Fruit fly (Drosophila melanogaster) whole organism, embryonic: ENCODE measurements around the gene CG15368.

ENCODE experiments used
- Abd-B ChIP-seq: fragments of 200-800 bp; sonication (Bioruptor generic); optimal IDR thresholded peaks from 2 replicates; lab custom pipeline; 2018; ENCODE audit warnings: missing biosample characterization, mild to moderate bottlenecking, missing genetic modification characterization, moderate library complexity
- Atf-2 ChIP-seq: fragments of 200-800 bp; sonication (Bioruptor generic); optimal IDR thresholded peaks from 2 replicates; lab custom pipeline; 2016; ENCODE audit warnings: missing biosample characterization, missing genetic modification characterization
- B-H2 ChIP-seq: fragments of 200-800 bp; sonication (Bioruptor generic); optimal IDR thresholded peaks from 2 replicates; lab custom pipeline; 2018; ENCODE audit warnings: missing biosample characterization, mild to moderate bottlenecking, missing genetic modification characterization
- BEAF-32 ChIP-seq: fragments of 200-800 bp; sonication (Bioruptor generic); optimal IDR thresholded peaks from 3 replicates; lab custom pipeline; 2017; ENCODE audit warnings: missing biosample characterization, missing genetic modification characterization, mild to moderate bottlenecking, moderate library complexity, missing genetic modification reagents
- CG11504 ChIP-seq: fragments of 200-800 bp; sonication (Bioruptor generic); optimal IDR thresholded peaks from 3 replicates; lab custom pipeline; 2019; ENCODE audit warnings: missing biosample characterization, mild to moderate bottlenecking, missing genetic modification characterization, moderate library complexity
- CG12104 ChIP-seq: fragments of 200-800 bp; sonication (Bioruptor generic); optimal IDR thresholded peaks from 3 replicates; lab custom pipeline; 2016; ENCODE audit warnings: missing biosample characterization, missing genetic modification characterization
- CG13123 ChIP-seq: fragments of 200-800 bp; sonication (Bioruptor generic); optimal IDR thresholded peaks from 2 replicates; lab custom pipeline; 2016; ENCODE audit warnings: missing biosample characterization, missing genetic modification characterization
- CG14050 ChIP-seq: fragments of 200-800 bp; sonication (Bioruptor generic); IDR thresholded peaks from 3 replicates; pipeline ENCODE4 v1.3.6; 2022; ENCODE audit warnings: missing biosample characterization, missing genetic modification characterization
- CG14667 ChIP-seq: fragments of 200-800 bp; sonication (Bioruptor generic); IDR thresholded peaks from 2 replicates; pipeline ENCODE4 v1.3.6; 2022; ENCODE audit warnings: missing biosample characterization, missing genetic modification characterization
- CG2129 ChIP-seq: fragments of 200-800 bp; sonication (Bioruptor generic); IDR thresholded peaks from 2 replicates; pipeline ENCODE4 v1.3.6; 2022; ENCODE audit warnings: missing biosample characterization, missing genetic modification characterization; ENCODE audit not compliant: partially characterized antibody
- CG30020 ChIP-seq: fragments of 200-800 bp; optimal IDR thresholded peaks from 2 replicates; lab custom pipeline; 2019; ENCODE audit warnings: missing biosample characterization, mild to moderate bottlenecking, missing genetic modification characterization, moderate library complexity
- CG3065 ChIP-seq: fragments of 200-800 bp; sonication (Bioruptor generic); optimal IDR thresholded peaks from 2 replicates; lab custom pipeline; 2016; ENCODE audit warnings: missing biosample characterization, missing genetic modification characterization
- CG34224 ChIP-seq: fragments of 200-800 bp; sonication (Bioruptor generic); IDR thresholded peaks from 3 replicates; pipeline ENCODE4 v1.3.6; 2022; ENCODE audit warnings: missing biosample characterization, missing genetic modification characterization; ENCODE audit not compliant: partially characterized antibody
- CG3726 ChIP-seq: fragments of 200-800 bp; sonication (Bioruptor generic); IDR thresholded peaks from 3 replicates; pipeline ENCODE4, ENCODE4 v1.3.6; 2022; ENCODE audit warnings: missing biosample characterization, missing genetic modification characterization
- CG5180 ChIP-seq: fragments of 200-800 bp; sonication (Bioruptor generic); optimal IDR thresholded peaks from 3 replicates; lab custom pipeline; 2017; ENCODE audit warnings: missing biosample characterization, missing genetic modification characterization, mild to moderate bottlenecking, moderate library complexity, missing genetic modification reagents
- CG6689 ChIP-seq: fragments of 200-800 bp; sonication (Bioruptor generic); IDR thresholded peaks from 2 replicates; pipeline ENCODE4 v1.3.6; 2022; ENCODE audit warnings: missing biosample characterization, missing genetic modification characterization
- CG8281 ChIP-seq: fragments of 200-800 bp; sonication (Bioruptor generic); optimal IDR thresholded peaks from 2 replicates; lab custom pipeline; 2018; ENCODE audit warnings: missing biosample characterization, mild to moderate bottlenecking, missing genetic modification characterization, moderate library complexity
- CG9727 ChIP-seq: fragments of 200-800 bp; sonication (Bioruptor generic); optimal IDR thresholded peaks from 3 replicates; lab custom pipeline; 2017; ENCODE audit warnings: missing biosample characterization, mild to moderate bottlenecking, missing genetic modification characterization
- CG9797 ChIP-seq: fragments of 200-800 bp; sonication (Bioruptor generic); optimal IDR thresholded peaks from 3 replicates; lab custom pipeline; 2018; ENCODE audit warnings: missing biosample characterization, mild to moderate bottlenecking, missing genetic modification characterization
- Chrac-16 ChIP-seq: fragments of 200-800 bp; sonication (Bioruptor generic); optimal IDR thresholded peaks from 3 replicates; lab custom pipeline; 2016; ENCODE audit warnings: missing biosample characterization, missing genetic modification characterization
- D ChIP-seq, 2 experiments: fragments of 200-800 bp in 1 of 2; fragments of >200 bp in 1 of 2; sonication (Bioruptor generic) in 1 of 2; optimal IDR thresholded peaks; 2 replicates in 1 of 2; 3 replicates in 1 of 2; lab custom pipeline; 2017; ENCODE audit warnings: mild to moderate bottlenecking in 1 of 2, missing biosample characterization in 1 of 2, missing genetic modification characterization in 1 of 2, missing genetic modification reagents in 1 of 2
- Dfd ChIP-seq, 2 experiments: fragments of >200 bp; optimal IDR thresholded peaks; 2 replicates each; lab custom pipeline; 2017; ENCODE audit warnings: missing biosample characterization in 2 of 2, missing genetic modification characterization in 2 of 2
- Dip3 ChIP-seq: fragments of 200-800 bp; sonication (Bioruptor generic); optimal IDR thresholded peaks from 3 replicates; lab custom pipeline; 2016; ENCODE audit warnings: missing biosample characterization, missing genetic modification characterization
- Dref ChIP-seq: fragments of 200-800 bp; sonication (Bioruptor generic); IDR thresholded peaks from 2 replicates; pipeline ENCODE4 v1.3.6; 2022; ENCODE audit warnings: missing biosample characterization, missing genetic modification characterization
- Drgx ChIP-seq: fragments of 200-800 bp; sonication (Bioruptor generic); IDR thresholded peaks from 2 replicates; pipeline ENCODE4 v1.3.6; 2022; ENCODE audit warnings: missing biosample characterization, missing genetic modification characterization
- Gsc ChIP-seq: fragments of 200-800 bp; sonication (Bioruptor generic); IDR thresholded peaks from 2 replicates; pipeline ENCODE4 v1.3.6; 2022; ENCODE audit warnings: missing biosample characterization, missing genetic modification characterization
- Gug ChIP-seq: fragments of 200-800 bp; sonication (Bioruptor generic); IDR thresholded peaks from 4 replicates; pipeline ENCODE4 v1.3.6; 2022; ENCODE audit warnings: missing biosample characterization, missing genetic modification characterization
- Hr78 ChIP-seq, 2 experiments: fragments of 200-800 bp in 1 of 2; fragments of >200 bp in 1 of 2; sonication (Bioruptor generic) in 1 of 2; optimal IDR thresholded peaks; 2 replicates each; lab custom pipeline; 2017 to 2019; ENCODE audit warnings: missing biosample characterization in 2 of 2, missing genetic modification characterization in 2 of 2, mild to moderate bottlenecking in 1 of 2, moderate library complexity in 1 of 2
- MBD-R2 ChIP-seq: fragments of 200-800 bp; sonication (Bioruptor generic); IDR thresholded peaks from 2 replicates; pipeline ENCODE4 v1.3.6; 2022; ENCODE audit warnings: missing biosample characterization, missing genetic modification characterization
- MESR4 ChIP-seq: fragments of 200-800 bp; sonication (Bioruptor generic); optimal IDR thresholded peaks from 2 replicates; lab custom pipeline; 2018; ENCODE audit warnings: missing biosample characterization, mild to moderate bottlenecking, missing genetic modification characterization, moderate library complexity
- Med ChIP-seq: fragments of 200-800 bp; sonication (Bioruptor generic); peaks from one replicate; lab custom pipeline; 2016; ENCODE audit warnings: missing biosample characterization, missing genetic modification characterization, mild to moderate bottlenecking, inconsistent platforms, moderate library complexity
- TFAM ChIP-seq: fragments of 200-800 bp; sonication (Bioruptor generic); optimal IDR thresholded peaks from 2 replicates; lab custom pipeline; 2017; ENCODE audit warnings: missing biosample characterization, missing genetic modification characterization, inconsistent platforms
- Trl ChIP-seq, 3 experiments: fragments of >200 bp in 2 of 3; fragments of 200-800 bp in 1 of 3; sonication (Bioruptor generic) in 1 of 3; optimal IDR thresholded peaks; 2 replicates in 1 of 3; 3 replicates in 2 of 3; lab custom pipeline; 2016 to 2017; ENCODE audit warnings: missing biosample characterization in 1 of 3, missing genetic modification characterization in 1 of 3
- bab2 ChIP-seq: fragments of 200-800 bp; sonication (Bioruptor generic); optimal IDR thresholded peaks from 2 replicates; lab custom pipeline; 2016; ENCODE audit warnings: missing biosample characterization, missing genetic modification characterization
- bowl ChIP-seq: fragments of 200-800 bp; sonication (Bioruptor generic); IDR thresholded peaks from 2 replicates; pipeline ENCODE4 v1.3.6; 2022; ENCODE audit warnings: missing biosample characterization, missing genetic modification characterization
- chinmo ChIP-seq: fragments of 200-800 bp; sonication (Bioruptor generic); IDR thresholded peaks from 4 replicates; pipeline ENCODE4 v1.3.6; 2022; ENCODE audit warnings: missing biosample characterization, missing genetic modification characterization; ENCODE audit not compliant: partially characterized antibody
- dimm ChIP-seq: fragments of 200-800 bp; sonication (Bioruptor generic); IDR thresholded peaks from 2 replicates; pipeline ENCODE4 v1.3.6; 2022; ENCODE audit warnings: missing biosample characterization, missing genetic modification characterization
- grau ChIP-seq: fragments of 200-800 bp; optimal IDR thresholded peaks from 3 replicates; lab custom pipeline; 2019; ENCODE audit warnings: missing biosample characterization, mild to moderate bottlenecking, missing genetic modification characterization, moderate library complexity
- hb ChIP-seq: fragments of 200-800 bp; sonication (Bioruptor generic); IDR thresholded peaks from 3 replicates; pipeline ENCODE4 v1.3.6; 2022; ENCODE audit warnings: missing biosample characterization, missing genetic modification characterization; ENCODE audit not compliant: partially characterized antibody
- her ChIP-seq: fragments of 200-800 bp; sonication (Bioruptor generic); optimal IDR thresholded peaks from 2 replicates; lab custom pipeline; 2016; ENCODE audit warnings: missing biosample characterization, missing genetic modification characterization
- lola ChIP-seq, 3 experiments: fragments of >200 bp in 2 of 3; fragments of 200-800 bp in 1 of 3; sonication (Bioruptor generic) in 1 of 3; optimal IDR thresholded peaks; 2 replicates each; lab custom pipeline; 2017 to 2019; ENCODE audit warnings: missing biosample characterization in 3 of 3, missing genetic modification characterization in 3 of 3, mild to moderate bottlenecking in 1 of 3, moderate library complexity in 1 of 3
- mam ChIP-seq: fragments of 200-800 bp; sonication (Bioruptor generic); optimal IDR thresholded peaks from 3 replicates; lab custom pipeline; 2016; ENCODE audit warnings: missing biosample characterization, missing genetic modification characterization
- mirr ChIP-seq: fragments of 200-800 bp; sonication (Bioruptor generic); optimal IDR thresholded peaks from 3 replicates; lab custom pipeline; 2018; ENCODE audit warnings: missing biosample characterization, mild to moderate bottlenecking, missing genetic modification characterization
- mld ChIP-seq: fragments of 200-800 bp; sonication (Bioruptor generic); IDR thresholded peaks from 3 replicates; pipeline ENCODE4 v1.3.6; 2022; ENCODE audit warnings: missing biosample characterization, missing genetic modification characterization; ENCODE audit not compliant: partially characterized antibody
- nau ChIP-seq: fragments of 200-800 bp; sonication (Bioruptor generic); optimal IDR thresholded peaks from 3 replicates; lab custom pipeline; 2017; ENCODE audit warnings: missing biosample characterization, mild to moderate bottlenecking, missing genetic modification characterization, missing genetic modification reagents
- nom ChIP-seq: fragments of 200-800 bp; sonication (Bioruptor generic); optimal IDR thresholded peaks from 2 replicates; lab custom pipeline; 2017; ENCODE audit warnings: missing biosample characterization, missing genetic modification characterization, mild to moderate bottlenecking, moderate library complexity, missing genetic modification reagents
- row ChIP-seq: fragments of 200-800 bp; sonication (Bioruptor generic); IDR thresholded peaks from 3 replicates; pipeline ENCODE4 v1.3.6; 2022; ENCODE audit warnings: missing biosample characterization, missing genetic modification characterization
- slbo ChIP-seq: fragments of 200-800 bp; sonication (Bioruptor generic); IDR thresholded peaks from 2 replicates; pipeline ENCODE4 v1.3.6; 2022; ENCODE audit warnings: missing biosample characterization, missing genetic modification characterization
- trh ChIP-seq: fragments of 200-800 bp; sonication (Bioruptor generic); optimal IDR thresholded peaks from 2 replicates; lab custom pipeline; 2016; ENCODE audit warnings: missing biosample characterization, missing genetic modification characterization
- zen2 ChIP-seq: fragments of 200-800 bp; sonication (Bioruptor generic); IDR thresholded peaks from 3 replicates; pipeline ENCODE4 v1.3.6; 2022; ENCODE audit warnings: missing biosample characterization, missing genetic modification characterization; ENCODE audit not compliant: partially characterized antibody

The CG15368 gene

DNA sequence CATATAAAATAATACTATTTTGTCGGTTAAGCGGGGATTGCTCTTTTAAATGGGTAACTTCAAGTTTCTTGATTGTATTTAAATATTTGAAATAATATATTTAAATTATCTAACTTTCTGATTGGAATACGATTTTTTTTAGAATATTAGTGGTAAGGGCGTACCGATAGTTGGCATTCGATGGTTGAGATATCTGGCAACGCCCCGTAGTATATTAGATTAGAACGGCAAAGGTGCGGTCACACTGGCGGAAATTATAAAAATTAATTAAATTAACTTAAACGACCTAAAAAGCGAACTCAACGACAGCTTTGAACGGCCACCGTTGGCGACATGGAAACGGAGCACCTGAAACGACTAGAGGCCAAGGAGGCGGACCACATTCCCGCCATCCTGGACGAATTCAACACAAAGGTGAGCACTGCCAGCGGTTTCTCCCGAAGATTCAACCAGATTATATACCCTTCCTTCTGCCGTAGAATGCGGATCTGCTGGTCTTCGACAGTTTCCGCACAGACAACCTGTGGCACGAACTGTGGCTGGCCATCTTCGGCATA, 40.5 kb downstream of the CG15368 start, which contains the start of gene ric8a (continued):
- TF ChIP-seq CG2129 (GFP tag; lab: Robert Waterston, UW) (peak; percentile 30), CG5180 (GFP tag; lab: Kevin White, UChicago) (no peak), mld (peak; percentile 65; the same call in 2 of the 3 replicates), CG3065 (GFP tag; lab: Kevin White, UChicago) (no peak), CG9727 (no peak), CG13123 (no peak), Dref (GFP tag; lab: Robert Waterston, UW) (peak; percentile 53), hb (peak; percentile 66), CG11504 (no peak), Trl (optimal IDR thresholded peaks at IDR 0.05; lab: Kevin White, UChicago) (no peak), Trl (GFP tag; optimal IDR thresholded peaks at IDR 0.05; lab: Kevin White, UChicago) (no peak), Abd-B (GFP tag; lab: Kevin White, UChicago) (peak; percentile 32), B-H2 (GFP tag; lab: Kevin White, UChicago) (no peak), MBD-R2 (GFP tag; lab: Robert Waterston, UW) (peak; percentile 79), Dfd (GFP tag; optimal IDR thresholded peaks at IDR 0.05; lab: Kevin White, UChicago) (no peak), CG30020 (no peak), slbo (GFP tag; lab: Robert Waterston, UW) (peak; percentile 46; the same call in 1 of the 2 replicates), trh (GFP tag; lab: Kevin White, UChicago) (no peak), Hr78 (GFP tag; optimal IDR thresholded peaks at IDR 0.05; lab: Kevin White, UChicago) (no peak), CG9797 (peak; percentile 70), Atf-2 (no peak), BEAF-32 (GFP tag; lab: Kevin White, UChicago) (peak; percentile 81), D (optimal IDR thresholded peaks at IDR 0.05; lab: Kevin White, UChicago) (no peak), D (GFP tag; optimal IDR thresholded peaks at IDR 0.05; lab: Kevin White, UChicago) (no peak), dimm (GFP tag; lab: Robert Waterston, UW) (no peak), CG12104 (no peak), CG8281 (no peak), bowl (GFP tag; lab: Robert Waterston, UW) (no peak), chinmo (GFP tag; lab: Robert Waterston, UW) (0 out of 4 replicates have a peak, but pooled peaks have one; percentile 49), zen2 (GFP tag; lab: Robert Waterston, UW) (peak; percentile 60; the same call in 1 of the 3 replicates), CG14667 (GFP tag; lab: Robert Waterston, UW) (no peak)

- TF ChIP-seq CG6689 (0 out of 2 replicates have a peak, but pooled peaks have one; percentile 21), MESR4 (no peak), Drgx (GFP tag; lab: Robert Waterston, UW) (peak; percentile 23; the same call in 1 of the 2 replicates), Gsc (no peak), TFAM (GFP tag; lab: Kevin White, UChicago) (no peak), Med (GFP tag; lab: Kevin White, UChicago) (peak; percentile 24), grau (tag; lab: Kevin White, UChicago) (peak; percentile 69), row (GFP tag; lab: Robert Waterston, UW) (peak; percentile 33; the same call in 2 of the 3 replicates), nom (GFP tag; lab: Kevin White, UChicago) (no peak), Chrac-16 (GFP tag; lab: Kevin White, UChicago) (no peak), her (GFP tag; lab: Kevin White, UChicago) (no peak), CG14050 (no peak), mam (GFP tag; lab: Kevin White, UChicago) (no peak), CG34224 (no peak), nau (GFP tag; lab: Kevin White, UChicago) (no peak), bab2 (no peak), Dip3 (GFP tag; lab: Kevin White, UChicago) (no peak), CG3726 (GFP tag; lab: Robert Waterston, UW) (no peak), lola (GFP tag; optimal IDR thresholded peaks at IDR 0.05; lab: Kevin White, UChicago) (no peak), Gug (GFP tag; lab: Robert Waterston, UW) (no peak), mirr (no peak)
Observed at dm6 chrX:9266082-9266481, 50.5 kb downstream of the CG15368 start.
